Fruit fly (Drosophila melanogaster): ENCODE data around the gene GCS1.
A peak's percentile ranks its signal among the peaks of the same experiment; 100 is the strongest.

Gene GCS1

DNA sequence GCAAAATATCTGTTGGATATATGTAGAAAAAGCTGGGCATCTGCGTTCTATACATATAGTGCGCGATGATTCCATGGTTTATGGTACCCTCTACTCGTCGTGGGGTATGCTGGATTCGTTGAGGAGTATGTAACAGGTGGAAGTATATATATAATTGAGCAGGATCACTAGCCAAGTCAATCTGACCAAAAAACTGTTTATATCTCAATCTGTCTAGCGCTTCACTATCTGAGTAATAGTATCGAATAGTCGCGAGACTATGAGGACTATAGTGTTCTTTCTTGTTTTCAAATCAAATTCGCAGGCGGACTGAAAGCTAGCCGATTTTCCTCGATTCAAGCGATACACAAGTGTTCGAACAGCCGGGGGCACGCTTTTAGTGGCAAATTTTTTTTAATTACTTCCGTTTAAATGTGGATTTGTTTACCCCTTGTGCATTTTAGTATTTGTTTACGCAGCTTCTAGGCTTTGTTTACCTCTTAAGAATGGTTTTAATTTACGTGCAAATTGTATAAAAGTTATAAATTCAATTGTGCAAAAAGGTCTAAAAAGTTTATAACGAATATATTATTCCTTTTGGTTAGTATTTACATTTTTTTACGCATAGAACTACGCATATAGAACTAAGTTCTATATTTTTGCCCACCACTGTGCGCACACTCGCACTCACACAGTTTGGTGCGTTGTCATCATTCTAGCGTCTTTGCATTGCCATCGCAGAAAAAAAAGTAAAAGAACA, 43.0 kb upstream of the GCS1 start (continued):
- TF ChIP-seq tap (tag; optimal IDR thresholded peaks at IDR 0.05) (peak; percentile 49), Jarid2 (GFP tag; optimal IDR thresholded peaks at IDR 0.05) (peak; percentile 24), CG33557 (GFP tag; optimal IDR thresholded peaks at IDR 0.05) (peak; percentile 32), hkb (optimal IDR thresholded peaks at IDR 0.05) (no peak), hkb (GFP tag; IDR thresholded peaks at IDR 0.05) (peak; percentile 87), CG42726 (GFP tag; IDR thresholded peaks at IDR 0.05; ENCODE audit: partially characterized antibody) (no peak), CG10321 (GFP tag; IDR thresholded peaks at IDR 0.05) (no peak), Nf-YC (tag; optimal IDR thresholded peaks at IDR 0.05) (peak; percentile 65), mld (GFP tag; IDR thresholded peaks at IDR 0.05; ENCODE audit: partially characterized antibody) (0 out of 3 replicates have a peak, but pooled peaks have one; percentile 26), sr (GFP tag; IDR thresholded peaks at IDR 0.05) (peak; percentile 57; the same call in 2 of the 3 replicates), onecut (GFP tag; IDR thresholded peaks at IDR 0.05) (peak; percentile 62), nau (GFP tag; optimal IDR thresholded peaks at IDR 0.05) (peak; percentile 34), kni (GFP tag; optimal IDR thresholded peaks at IDR 0.05) (no peak), CG3726 (GFP tag; IDR thresholded peaks at IDR 0.05) (peak; percentile 79; the same call in 2 of the 3 replicates), pzg (GFP tag; optimal IDR thresholded peaks at IDR 0.05) (peak; percentile 4), Usf (GFP tag; optimal IDR thresholded peaks at IDR 0.05) (peak; percentile 58), CG13296 (GFP tag; optimal IDR thresholded peaks at IDR 0.05) (peak; percentile 75), zfh1 (GFP tag; IDR thresholded peaks at IDR 0.05) (peak; percentile 86), Antp (GFP tag; optimal IDR thresholded peaks at IDR 0.05) (peak; percentile 74), ken (GFP tag; IDR thresholded peaks at IDR 0.05) (peak; percentile 84), CG6175 (GFP tag; IDR thresholded peaks at IDR 0.05) (peak; percentile 82), gro (GFP tag; optimal IDR thresholded peaks at IDR 0.05) (peak; percentile 76), CG10274 (GFP tag; optimal IDR thresholded peaks at IDR 0.05) (peak; percentile 52), Xrp1 (GFP tag; IDR thresholded peaks at IDR 0.05) (peak; percentile 84), CG15073 (GFP tag; optimal IDR thresholded peaks at IDR 0.05) (peak; percentile 69), CG6791 (GFP tag; IDR thresholded peaks at IDR 0.05; ENCODE audit: partially characterized antibody) (no peak), CG12659 (GFP tag; optimal IDR thresholded peaks at IDR 0.05) (peak; percentile 81), chn (GFP tag; optimal IDR thresholded peaks at IDR 0.05) (peak; percentile 67), CG31365 (tag; optimal IDR thresholded peaks at IDR 0.05) (peak; percentile 24), dmrt99B (tag; optimal IDR thresholded peaks at IDR 0.05) (peak; percentile 80), da (GFP tag; optimal IDR thresholded peaks at IDR 0.05) (peak; percentile 50), CG3995 (GFP tag; optimal IDR thresholded peaks at IDR 0.05) (peak; percentile 13), pb (GFP tag; optimal IDR thresholded peaks at IDR 0.05) (peak; percentile 79), CG34376 (GFP tag; optimal IDR thresholded peaks at IDR 0.05) (peak; percentile 31), CG1529 (GFP tag; optimal IDR thresholded peaks at IDR 0.05) (peak; percentile 41), CG7357 (GFP tag; IDR thresholded peaks at IDR 0.05) (peak; percentile 65), pum (GFP tag; optimal IDR thresholded peaks at IDR 0.05) (peak; percentile 68), CG15696 (tag; optimal IDR thresholded peaks at IDR 0.05) (peak; percentile 24), lilli (GFP tag; optimal IDR thresholded peaks at IDR 0.05) (peak; percentile 86), zf30C (GFP tag; optimal IDR thresholded peaks at IDR 0.05) (no peak), CG6689 (GFP tag; IDR thresholded peaks at IDR 0.05) (peak; percentile 79), Oaz (GFP tag; IDR thresholded peaks at IDR 0.05) (peak; percentile 63), Hr39 (optimal IDR thresholded peaks at IDR 0.05) (no peak), grn (GFP tag; optimal IDR thresholded peaks at IDR 0.05) (no peak), ro (GFP tag; IDR thresholded peaks at IDR 0.05) (peak; percentile 71), Rfx (GFP tag; IDR thresholded peaks at IDR 0.05) (peak; percentile 94), sima (GFP tag; optimal IDR thresholded peaks at IDR 0.05) (no peak), CG11696 (GFP tag; IDR thresholded peaks at IDR 0.05) (peak; percentile 79), HmgZ (tag; optimal IDR thresholded peaks at IDR 0.05) (peak; percentile 84), aop (GFP tag; IDR thresholded peaks at IDR 0.05) (0 out of 2 replicates have a peak, but pooled peaks have one; percentile 22)
